Worm (Caenorhabditis elegans) whole organism, early embryonic: ENCODE results near the gene nhr-216.

Experiments
- B0310.2 ChIP-seq: sonication (generic microtip); optimal IDR thresholded peaks from 2 replicates; lab custom pipeline; 2016; ENCODE audit warnings: mild to moderate bottlenecking, missing genetic modification characterization, missing compliant biosample characterization
- F13C5.2 ChIP-seq: sonication (generic microtip); optimal IDR thresholded peaks from 2 replicates; lab custom pipeline; 2017; ENCODE audit warnings: mild to moderate bottlenecking, missing genetic modification characterization, inconsistent platforms, missing compliant biosample characterization
- aly-1 ChIP-seq: sonication (generic microtip); optimal IDR thresholded peaks from 2 replicates; lab custom pipeline; 2016; ENCODE audit warnings: missing genetic modification characterization, missing compliant biosample characterization
- ama-1 ChIP-seq: fragments of 150-350 bp; optimal IDR thresholded peaks from 2 replicates; lab custom pipeline; 2014
- ceh-13 ChIP-seq: fragments of 200-800 bp; sonication (Bioruptor generic); optimal IDR thresholded peaks from 2 replicates; lab custom pipeline; 2018; ENCODE audit warnings: mild to moderate bottlenecking, missing genetic modification characterization, missing compliant biosample characterization
- ceh-36 ChIP-seq: sonication (generic microtip); optimal IDR thresholded peaks from 2 replicates; lab custom pipeline; 2016; ENCODE audit warnings: missing genetic modification characterization, inconsistent platforms, missing compliant biosample characterization
- ets-7 ChIP-seq: sonication (generic microtip); optimal IDR thresholded peaks from 2 replicates; lab custom pipeline; 2016; ENCODE audit warnings: missing genotype, missing genetic modification characterization, missing compliant biosample characterization
- flt-1 ChIP-seq: fragments of 200-800 bp; sonication (Bioruptor generic); IDR thresholded peaks from 2 replicates; pipeline ENCODE4 v1.3.6; 2022; ENCODE audit warnings: missing genetic modification characterization, missing compliant biosample characterization
- hmbx-1 ChIP-seq: sonication (generic microtip); optimal IDR thresholded peaks from 2 replicates; lab custom pipeline; 2016; ENCODE audit warnings: mild to moderate bottlenecking, missing genetic modification characterization, missing compliant biosample characterization
- hmg-4 ChIP-seq: fragments of 200-800 bp; sonication (Bioruptor generic); optimal IDR thresholded peaks from 2 replicates; lab custom pipeline; 2018; ENCODE audit warnings: mild to moderate bottlenecking, missing genetic modification characterization, missing compliant biosample characterization
- hnd-1 ChIP-seq: sonication (generic microtip); optimal IDR thresholded peaks from 2 replicates; lab custom pipeline; 2016; ENCODE audit warnings: missing genetic modification characterization, missing compliant biosample characterization
- pes-1 ChIP-seq: fragments of 200-800 bp; sonication (Bioruptor generic); IDR thresholded peaks from 2 replicates; pipeline ENCODE4 v1.3.6; 2022; ENCODE audit warnings: missing genetic modification reagents, missing genetic modification characterization, missing compliant biosample characterization
- scrt-1 ChIP-seq: fragments of 200-800 bp; sonication (Bioruptor generic); IDR thresholded peaks from 2 replicates; pipeline ENCODE4 v1.3.6; 2022; ENCODE audit warnings: missing genetic modification characterization, missing compliant biosample characterization
- sea-1 ChIP-seq: fragments of 200-800 bp; sonication (Bioruptor generic); conservative IDR thresholded peaks from 2 replicates; pipeline ENCODE4 v1.3.6; 2022; ENCODE audit warnings: missing genetic modification characterization, missing compliant biosample characterization
- tbx-11 ChIP-seq: fragments of 200-800 bp; sonication (Bioruptor generic); IDR thresholded peaks from 2 replicates; pipeline ENCODE4 v1.3.6; 2022; ENCODE audit warnings: missing genetic modification characterization, missing compliant biosample characterization
- tbx-37 ChIP-seq: fragments of 200-800 bp; sonication (Bioruptor generic); conservative IDR thresholded peaks from 2 replicates; pipeline ENCODE4 v1.3.6; 2022; ENCODE audit warnings: missing genetic modification reagents, missing genetic modification characterization, missing compliant biosample characterization
- tra-4 ChIP-seq: sonication (generic microtip); optimal IDR thresholded peaks from 2 replicates; lab custom pipeline; 2017; ENCODE audit warnings: missing genetic modification characterization, missing compliant biosample characterization

nhr-216 gene

DNA sequence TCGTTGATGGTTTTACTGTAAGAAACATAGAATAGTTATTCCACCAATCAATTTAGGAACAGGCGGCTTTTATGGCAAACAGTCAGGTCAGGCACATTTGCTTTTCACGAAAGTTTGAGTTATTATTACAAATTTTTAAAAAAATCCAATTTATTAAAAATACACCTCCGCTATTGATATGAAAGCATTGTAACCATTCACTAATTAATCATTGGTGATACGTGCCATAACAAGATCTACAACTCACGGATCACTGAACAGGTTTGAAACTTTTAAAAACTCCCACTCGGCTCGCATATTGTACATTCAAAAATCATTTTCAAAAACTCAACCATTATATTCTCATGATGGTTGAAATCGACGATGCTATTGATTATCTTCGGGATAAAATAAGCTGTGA is 19.2 kb downstream of the nhr-216 start, which contains the start of gene srg-27:
Gene srg-27, plus strand, starts transcription at position 301 of the 400 bp plus-strand sequence.
- TF ChIP-seq ceh-36 (tag; lab: Kevin White, UChicago) (no peak), tbx-11 (no peak), ama-1 (lab: Kevin White, UChicago) (no peak), hmg-4 (no peak), hmbx-1 (no peak), scrt-1 (no peak), ceh-13 (GFP tag; lab: Kevin White, UChicago) (no peak), sea-1 (no peak), B0310.2 (tag; lab: Kevin White, UChicago) (no peak), aly-1 (tag; lab: Kevin White, UChicago) (no peak), hnd-1 (tag; lab: Kevin White, UChicago) (no peak), tbx-37 (no peak)

DNA sequence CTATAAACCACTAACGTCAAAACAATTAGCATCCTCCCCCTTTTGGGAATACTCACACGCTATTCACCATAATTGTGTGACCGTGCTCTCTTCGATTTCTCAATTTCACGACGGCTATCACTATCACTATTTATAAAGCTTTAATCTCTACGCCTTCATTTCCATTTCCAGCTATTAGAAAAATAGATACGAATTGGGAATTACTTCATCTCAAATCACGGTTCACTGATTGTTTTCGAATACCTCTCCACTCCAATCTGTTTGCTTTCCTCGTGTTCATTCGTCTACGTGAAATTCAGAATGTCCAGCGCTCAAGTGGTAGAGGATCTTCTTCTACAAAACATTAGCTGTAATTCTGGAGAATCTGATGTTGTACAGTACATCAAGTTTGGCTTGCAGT is 21.8 kb downstream of the nhr-216 start, which contains the start of gene srg-29:
Gene srg-29, plus strand, starts transcription at position 301 of the 400 bp plus-strand sequence.
- TF ChIP-seq hmbx-1 (no peak), aly-1 (tag; lab: Kevin White, UChicago) (no peak), ceh-13 (GFP tag; lab: Kevin White, UChicago) (no peak), tra-4 (tag; lab: Kevin White, UChicago) (no peak)

DNA sequence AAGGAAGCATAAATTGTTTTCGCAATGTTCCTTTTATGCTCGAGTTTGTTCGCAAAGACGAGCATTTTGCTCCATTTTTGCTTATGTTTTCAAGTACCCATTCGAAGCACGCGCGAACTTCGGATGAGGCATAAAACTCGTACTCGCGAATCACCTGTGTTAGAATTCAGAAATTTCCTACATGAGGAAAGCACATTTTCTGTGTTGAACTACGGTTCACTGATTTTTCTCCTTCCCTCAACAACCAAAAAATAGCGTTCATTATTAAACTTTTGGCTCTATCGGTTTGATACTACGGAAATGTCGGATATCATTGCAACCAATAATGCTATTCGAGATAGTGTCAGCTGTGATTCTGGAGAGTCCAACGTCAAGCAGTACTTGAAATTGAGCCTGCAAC is 24.1 kb downstream of the nhr-216 start, which contains the start of gene srg-28:
Gene srg-28, plus strand, starts transcription at position 301 of the 400 bp plus-strand sequence.
- TF ChIP-seq hmg-4 (no peak), tbx-37 (no peak), ama-1 (lab: Kevin White, UChicago) (no peak), pes-1 (no peak), flt-1 (GFP tag; lab: Robert Waterston, UW) (no peak), F13C5.2 (tag; lab: Kevin White, UChicago) (no peak), sea-1 (no peak), hmbx-1 (no peak), scrt-1 (no peak), ceh-36 (tag; lab: Kevin White, UChicago) (no peak), hnd-1 (tag; lab: Kevin White, UChicago) (no peak), tra-4 (tag; lab: Kevin White, UChicago) (no peak)

DNA sequence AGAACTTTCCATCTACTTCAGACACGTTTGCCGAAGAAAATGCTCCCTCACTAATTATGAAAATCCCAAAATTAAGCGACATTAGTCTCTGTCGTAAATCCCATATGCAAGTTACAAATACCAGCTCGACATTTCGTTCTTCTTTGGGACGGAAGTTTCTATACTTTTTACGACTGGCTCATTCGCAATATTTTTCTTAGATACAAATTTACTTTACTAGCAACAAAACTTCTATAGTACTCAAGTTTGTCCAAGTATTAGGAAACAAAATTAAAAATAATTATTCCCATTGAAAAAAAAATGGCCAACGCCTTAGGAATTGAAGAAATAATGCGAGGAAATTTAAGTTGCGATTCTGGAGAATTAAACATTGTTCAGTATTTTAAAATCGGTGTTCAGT is 27.7 kb downstream of the nhr-216 start, which contains the start of gene srg-26:
Gene srg-26, plus strand, starts transcription at position 301 of the 400 bp plus-strand sequence.
- TF ChIP-seq pes-1 (no peak), scrt-1 (no peak), B0310.2 (tag; lab: Kevin White, UChicago) (no peak), hmbx-1 (no peak), aly-1 (tag; lab: Kevin White, UChicago) (no peak), tbx-37 (no peak), ets-7 (tag; lab: Kevin White, UChicago) (no peak)

DNA sequence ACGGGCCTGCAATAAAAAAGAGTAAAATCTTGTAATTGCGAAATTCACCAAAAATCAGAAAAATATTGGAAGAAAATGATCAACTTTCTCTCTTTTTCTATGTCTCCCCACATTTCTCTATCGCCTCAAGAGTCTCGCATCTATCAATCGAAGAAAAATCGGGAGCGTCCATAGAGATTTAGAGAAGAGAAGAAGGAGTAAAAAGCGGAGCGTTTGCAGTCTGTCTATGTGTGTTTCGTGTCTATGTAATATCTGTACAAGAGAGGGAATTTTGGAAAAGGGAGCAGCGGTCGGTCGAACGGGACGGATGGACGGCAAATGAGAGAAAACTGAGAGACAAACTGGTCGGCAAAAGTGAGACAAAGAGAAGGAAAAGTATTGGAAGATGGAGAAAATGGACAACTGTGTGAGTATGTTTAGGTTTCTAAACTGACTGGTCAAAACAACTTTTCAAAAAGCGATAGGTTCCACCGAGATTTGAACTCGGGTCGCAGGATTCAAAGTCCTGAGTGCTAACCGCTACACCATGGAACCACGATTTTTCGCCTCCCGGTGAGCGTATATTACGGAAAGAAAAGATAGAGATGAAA is 28.9 kb downstream of the nhr-216 start:
- TF ChIP-seq F13C5.2 (tag; lab: Kevin White, UChicago) (no peak), scrt-1 (0 out of 2 replicates have a peak, but pooled peaks have one; percentile 25), tbx-37 (no peak), ets-7 (tag; lab: Kevin White, UChicago) (no peak), ceh-13 (GFP tag; lab: Kevin White, UChicago) (no peak), ama-1 (lab: Kevin White, UChicago) (no peak)

DNA sequence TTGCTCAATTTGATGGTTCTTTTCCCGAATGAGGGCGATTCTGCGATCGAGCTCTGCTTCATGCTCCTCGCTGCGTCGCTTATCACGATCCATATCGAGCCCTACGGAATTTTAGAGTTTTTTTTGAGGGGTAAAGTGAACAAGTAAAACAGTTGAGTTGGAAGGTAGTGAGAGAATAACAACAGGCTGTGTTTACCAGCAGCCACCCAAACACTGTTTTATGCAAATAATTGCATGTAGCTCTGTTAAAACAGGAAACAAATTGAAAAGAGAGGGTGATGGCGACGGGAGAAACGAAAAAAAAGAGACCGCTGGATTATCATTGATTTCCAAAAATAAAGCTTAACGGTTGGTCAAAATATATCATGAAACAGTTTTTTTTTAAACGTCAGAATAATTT is 30.4 kb downstream of the nhr-216 start, which contains the start of gene C10G8.8:
Gene C10G8.8, minus strand, starts transcription at position 101 of the 400 bp plus-strand sequence.
- TF ChIP-seq ceh-13 (GFP tag; lab: Kevin White, UChicago) (no peak), hmg-4 (no peak), tbx-11 (no peak), hmbx-1 (no peak)

DNA sequence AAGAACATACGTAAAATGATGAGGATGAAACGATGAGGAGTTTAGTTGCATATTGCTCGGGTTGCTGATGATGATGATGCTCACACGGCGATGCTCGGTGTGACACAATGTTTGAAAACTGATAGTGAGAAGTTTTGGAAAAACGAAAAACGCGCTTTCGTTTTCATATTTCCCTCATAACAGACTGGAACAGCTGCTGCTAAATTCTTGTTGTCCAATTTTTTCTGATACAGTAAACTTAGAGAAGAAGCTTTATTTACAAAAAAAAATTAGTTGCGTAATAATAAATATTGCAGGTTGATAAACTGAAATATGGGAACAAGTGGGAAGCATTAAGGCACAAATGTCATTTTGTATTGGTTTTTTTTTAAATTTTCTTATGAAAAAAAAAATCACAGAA is 34.1 kb downstream of the nhr-216 start, which contains the start of gene ceh-33:
Gene ceh-33, minus strand, starts transcription at position 101 of the 400 bp plus-strand sequence.
- no peak for TF ChIP-seq tbx-11

DNA sequence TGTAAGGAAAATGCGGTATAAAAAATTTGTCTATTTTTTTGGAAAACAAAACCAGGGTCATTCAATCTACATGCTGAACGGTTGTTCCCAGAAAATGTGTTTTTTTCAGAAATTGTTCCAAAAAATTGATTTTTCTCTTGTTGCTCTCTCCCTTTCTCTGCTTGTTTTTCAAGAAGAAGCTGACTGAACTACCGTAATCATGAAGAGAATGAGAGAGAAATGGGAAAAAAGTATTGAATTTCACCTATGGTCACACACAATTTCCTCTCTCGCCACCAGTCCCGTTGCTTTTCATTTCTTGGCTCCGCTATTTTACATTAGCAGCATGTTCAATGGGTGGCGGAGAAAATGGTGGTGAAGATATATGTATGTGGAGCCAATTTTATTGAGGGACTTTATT is 35.9 kb downstream of the nhr-216 start:
- no peak for TF ChIP-seq aly-1 (tag; lab: Kevin White, UChicago)
- TF ChIP-seq tbx-11, result no peak
- no peak for TF ChIP-seq hmbx-1
- TF ChIP-seq B0310.2 (tag; lab: Kevin White, UChicago), result no peak
- TF ChIP-seq ceh-13 (GFP tag; lab: Kevin White, UChicago), result no peak
- no peak for TF ChIP-seq ets-7 (tag; lab: Kevin White, UChicago)
- TF ChIP-seq ceh-36 (tag; lab: Kevin White, UChicago), result no peak
- no peak for TF ChIP-seq tbx-37
- TF ChIP-seq hmg-4, result no peak
- TF ChIP-seq F13C5.2 (tag; lab: Kevin White, UChicago), result no peak
- no peak for TF ChIP-seq pes-1
- no peak for TF ChIP-seq sea-1
- no peak for TF ChIP-seq tra-4 (tag; lab: Kevin White, UChicago)
- TF ChIP-seq scrt-1, result no peak
- TF ChIP-seq ama-1 (lab: Kevin White, UChicago), result no peak

DNA sequence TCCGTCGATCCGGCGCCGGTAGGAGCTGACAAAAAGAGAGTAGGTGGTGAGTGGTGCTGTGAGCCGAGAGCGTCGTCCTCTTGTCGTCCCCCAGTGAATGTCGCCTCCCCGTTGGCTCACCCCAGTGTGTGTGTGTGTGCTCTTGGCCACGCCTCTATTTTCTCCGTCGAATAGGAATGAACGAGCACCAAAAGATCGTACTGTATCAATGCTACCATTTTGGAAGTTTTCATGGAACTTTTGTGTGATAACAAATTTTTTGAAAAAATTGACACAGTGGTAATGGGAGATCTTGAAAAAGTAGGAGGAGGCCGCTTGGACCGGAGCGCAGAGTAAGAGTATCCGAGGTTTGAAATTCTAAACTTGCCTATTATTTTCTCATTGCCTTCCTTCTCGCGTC is 39.2 kb downstream of the nhr-216 start, which contains the start of gene ceh-34:
Gene ceh-34, minus strand, starts transcription at position 101 of the 400 bp plus-strand sequence.
- TF ChIP-seq scrt-1 (0 out of 2 replicates have a peak, but pooled peaks have one; percentile 45), ceh-36 (tag; lab: Kevin White, UChicago) (no peak)
